Worm (Caenorhabditis elegans) whole organism, L1 larva: ENCODE data around the gene cyp-35A5.

ENCODE experiments used
- C04F5.9 ChIP-seq: sonication (generic microtip); optimal IDR thresholded peaks from 2 replicates; lab custom pipeline; 2016; ENCODE audit warnings: missing genetic modification characterization, missing compliant biosample characterization
- aha-1 ChIP-seq: fragments of 150-350 bp; optimal IDR thresholded peaks from 2 replicates; lab custom pipeline; 2014; ENCODE audit warnings: missing biosample characterization, missing genetic modification characterization
- alr-1 ChIP-seq: fragments of 200-800 bp; sonication (Bioruptor generic); optimal IDR thresholded peaks from 2 replicates; lab custom pipeline; 2018; ENCODE audit warnings: borderline replicate concordance, mild to moderate bottlenecking, missing genetic modification characterization, missing compliant biosample characterization
- aly-2 ChIP-seq: fragments of 150-350 bp; optimal IDR thresholded peaks from 2 replicates; lab custom pipeline; 2014; ENCODE audit warnings: missing biosample characterization, missing genetic modification characterization
- blmp-1 ChIP-seq: fragments of 150-350 bp; optimal IDR thresholded peaks from 2 replicates; lab custom pipeline; 2014; ENCODE audit warnings: missing biosample characterization, missing genetic modification characterization
- ceh-63 ChIP-seq: fragments of 200-800 bp; sonication (Bioruptor generic); optimal IDR thresholded peaks from 2 replicates; lab custom pipeline; 2018; ENCODE audit warnings: mild to moderate bottlenecking, missing genetic modification characterization, missing compliant biosample characterization
- ceh-8 ChIP-seq: fragments of 200-800 bp; sonication (Bioruptor generic); optimal IDR thresholded peaks from 2 replicates; lab custom pipeline; 2018; ENCODE audit warnings: mild to moderate bottlenecking, missing genetic modification characterization, moderate library complexity, missing compliant biosample characterization
- ceh-82 ChIP-seq, 3 experiments: fragments of 150-350 bp in 1 of 3; sonication (generic microtip) in 2 of 3; optimal IDR thresholded peaks; 2 replicates each; lab custom pipeline; 2014 to 2017; ENCODE audit warnings: missing biosample characterization in 3 of 3, missing genetic modification characterization in 3 of 3
- ceh-88 ChIP-seq: fragments of 200-800 bp; sonication (Bioruptor generic); IDR thresholded peaks from 2 replicates; pipeline ENCODE4 v1.3.6; 2022; ENCODE audit warnings: missing genetic modification characterization, missing compliant biosample characterization
- ceh-90 ChIP-seq: sonication (generic microtip); optimal IDR thresholded peaks from 2 replicates; lab custom pipeline; 2016; ENCODE audit warnings: missing genetic modification characterization, missing compliant biosample characterization
- ces-1 ChIP-seq: fragments of 150-350 bp; optimal IDR thresholded peaks from 2 replicates; lab custom pipeline; 2014; ENCODE audit warnings: missing biosample characterization, missing genetic modification reagents, missing genetic modification characterization
- dpl-1 ChIP-seq, 3 experiments: fragments of 150-350 bp in 2 of 3; sonication (generic microtip) in 1 of 3; optimal IDR thresholded peaks; 2 replicates each; lab custom pipeline; 2014 to 2017; ENCODE audit warnings: missing biosample characterization in 3 of 3, missing genetic modification characterization in 3 of 3, missing genetic modification reagents in 3 of 3
- efl-1 ChIP-seq, 4 experiments: fragments of 150-350 bp; optimal IDR thresholded peaks in 3 of 4; peaks in 1 of 4; 1 replicate in 1 of 4; 2 replicates in 3 of 4; lab custom pipeline; 2014; ENCODE audit warnings: missing biosample characterization in 2 of 4, missing genetic modification characterization in 2 of 4, missing genetic modification reagents in 2 of 4
- efl-3 ChIP-seq: fragments of 200-800 bp; sonication (Bioruptor generic); optimal IDR thresholded peaks from 2 replicates; lab custom pipeline; 2018; ENCODE audit warnings: mild to moderate bottlenecking, missing genetic modification characterization, missing compliant biosample characterization
- egl-13 ChIP-seq: sonication (generic microtip); optimal IDR thresholded peaks from 2 replicates; lab custom pipeline; 2016; ENCODE audit warnings: missing genotype, missing genetic modification reagents, missing genetic modification characterization, missing compliant biosample characterization
- elt-3 ChIP-seq, 6 experiments: fragments of 150-350 bp in 1 of 6; sonication (generic microtip); optimal IDR thresholded peaks; 2 replicates each; lab custom pipeline; 2017 to 2018; ENCODE audit warnings: missing biosample characterization in 6 of 6, missing genetic modification characterization in 6 of 6, inconsistent platforms in 1 of 6
- fkh-10 ChIP-seq: sonication (generic microtip); optimal IDR thresholded peaks from 2 replicates; lab custom pipeline; 2017; ENCODE audit warnings: missing biosample characterization, missing genetic modification reagents, missing genetic modification characterization
- fkh-4 ChIP-seq: sonication (generic microtip); optimal IDR thresholded peaks from 2 replicates; lab custom pipeline; 2016; ENCODE audit warnings: missing compliant biosample characterization, missing genetic modification characterization, borderline replicate concordance
- fkh-8 ChIP-seq: sonication (generic microtip); optimal IDR thresholded peaks from 2 replicates; lab custom pipeline; 2016; ENCODE audit warnings: mild to moderate bottlenecking, missing genetic modification characterization, missing compliant biosample characterization
- fos-1 ChIP-seq: fragments of 150-350 bp; optimal IDR thresholded peaks from 2 replicates; lab custom pipeline; 2014; ENCODE audit warnings: missing biosample characterization, missing genetic modification characterization
- grh-1 ChIP-seq: fragments of 200-800 bp; sonication (Bioruptor generic); IDR thresholded peaks from 2 replicates; pipeline ENCODE4 v1.3.6; 2022; ENCODE audit warnings: missing genetic modification reagents, missing genetic modification characterization, missing compliant biosample characterization
- hlh-17 ChIP-seq: fragments of 200-800 bp; sonication (Bioruptor generic); optimal IDR thresholded peaks from 2 replicates; lab custom pipeline; 2018; ENCODE audit warnings: missing genetic modification characterization, mild to moderate bottlenecking, missing compliant biosample characterization, moderate library complexity, borderline replicate concordance
- hlh-4 ChIP-seq: sonication (generic microtip); optimal IDR thresholded peaks from 2 replicates; lab custom pipeline; 2016; ENCODE audit warnings: mild to moderate bottlenecking, missing genetic modification characterization, missing compliant biosample characterization
- irx-1 ChIP-seq: sonication (generic microtip); optimal IDR thresholded peaks from 2 replicates; lab custom pipeline; 2016; ENCODE audit warnings: missing genetic modification characterization, missing compliant biosample characterization
- lin-35 ChIP-seq, 2 experiments: fragments of 150-350 bp; optimal IDR thresholded peaks; 2 replicates each; lab custom pipeline; 2014; ENCODE audit warnings: missing biosample characterization in 2 of 2, missing genetic modification characterization in 2 of 2, missing genetic modification reagents in 2 of 2
- lir-3 ChIP-seq: sonication (generic microtip); optimal IDR thresholded peaks from 2 replicates; lab custom pipeline; 2016; ENCODE audit warnings: mild to moderate bottlenecking, missing genetic modification characterization, moderate library complexity, missing compliant biosample characterization; ENCODE audit not compliant: poor library complexity
- lsy-2 ChIP-seq, 2 experiments: fragments of 150-350 bp; optimal IDR thresholded peaks; 2 replicates each; lab custom pipeline; 2014; ENCODE audit warnings: missing biosample characterization in 2 of 2, missing genetic modification characterization in 2 of 2
- mdl-1 ChIP-seq, 2 experiments: fragments of 150-350 bp; optimal IDR thresholded peaks; 2 replicates each; lab custom pipeline; 2014 to 2017; ENCODE audit warnings: missing biosample characterization in 2 of 2, missing genetic modification characterization in 2 of 2, inconsistent platforms in 1 of 2
- mep-1 ChIP-seq: fragments of 150-350 bp; optimal IDR thresholded peaks from 2 replicates; lab custom pipeline; 2014; ENCODE audit warnings: missing biosample characterization, missing genetic modification characterization
- nhr-12 ChIP-seq: sonication (generic microtip); optimal IDR thresholded peaks from 2 replicates; lab custom pipeline; 2017; ENCODE audit warnings: missing biosample characterization, missing genetic modification characterization
- nhr-20 ChIP-seq: sonication (generic microtip); optimal IDR thresholded peaks from 2 replicates; lab custom pipeline; 2016; ENCODE audit warnings: mild to moderate bottlenecking, missing genetic modification characterization, missing compliant biosample characterization
- nhr-47 ChIP-seq: sonication (generic microtip); optimal IDR thresholded peaks from 2 replicates; lab custom pipeline; 2016; ENCODE audit warnings: mild to moderate bottlenecking, missing genetic modification characterization, moderate library complexity, missing compliant biosample characterization
- nhr-71 ChIP-seq: sonication (generic microtip); optimal IDR thresholded peaks from 2 replicates; lab custom pipeline; 2016; ENCODE audit warnings: mild to moderate bottlenecking, missing genetic modification characterization, moderate library complexity, missing compliant biosample characterization
- nhr-84 ChIP-seq: sonication (generic microtip); optimal IDR thresholded peaks from 2 replicates; lab custom pipeline; 2017; ENCODE audit warnings: missing biosample characterization, missing genetic modification characterization
- nhr-85 ChIP-seq: sonication (generic microtip); peaks from one replicate; lab custom pipeline; 2016; ENCODE audit warnings: missing genetic modification characterization, inconsistent platforms, missing compliant biosample characterization
- pqm-1 ChIP-seq: sonication (generic microtip); optimal IDR thresholded peaks from 3 replicates; lab custom pipeline; 2017; ENCODE audit warnings: missing biosample characterization, missing genetic modification characterization
- skn-1 ChIP-seq: fragments of 150-350 bp; optimal IDR thresholded peaks from 2 replicates; lab custom pipeline; 2014; ENCODE audit warnings: missing biosample characterization, missing genetic modification characterization
- snpc-4 ChIP-seq: fragments of 150-350 bp; optimal IDR thresholded peaks from 2 replicates; lab custom pipeline; 2014; ENCODE audit warnings: missing biosample characterization, missing genetic modification characterization
- snu-23 ChIP-seq: sonication (generic microtip); optimal IDR thresholded peaks from 2 replicates; lab custom pipeline; 2016; ENCODE audit warnings: missing genetic modification characterization, missing compliant biosample characterization
- sox-4 ChIP-seq: sonication (generic microtip); optimal IDR thresholded peaks from 2 replicates; lab custom pipeline; 2016; ENCODE audit warnings: missing genetic modification characterization, missing compliant biosample characterization
- sptf-1 ChIP-seq: fragments of 150-350 bp; optimal IDR thresholded peaks from 2 replicates; lab custom pipeline; 2014; ENCODE audit warnings: missing biosample characterization, missing genetic modification characterization
- swsn-7 ChIP-seq: sonication (generic microtip); optimal IDR thresholded peaks from 2 replicates; lab custom pipeline; 2016; ENCODE audit warnings: missing genetic modification characterization, missing compliant biosample characterization
- tlp-1 ChIP-seq: fragments of 150-350 bp; optimal IDR thresholded peaks from 2 replicates; lab custom pipeline; 2014; ENCODE audit warnings: missing biosample characterization, missing genetic modification characterization
- unc-130 ChIP-seq: fragments of 150-350 bp; optimal IDR thresholded peaks from 2 replicates; lab custom pipeline; 2017; ENCODE audit warnings: missing biosample characterization, missing genetic modification characterization, inconsistent platforms
- zag-1 ChIP-seq: fragments of 150-350 bp; optimal IDR thresholded peaks from 2 replicates; lab custom pipeline; 2014; ENCODE audit warnings: missing biosample characterization, missing genetic modification characterization
- ztf-4 ChIP-seq: fragments of 150-350 bp; optimal IDR thresholded peaks from 2 replicates; lab custom pipeline; 2014; ENCODE audit warnings: missing biosample characterization, missing genetic modification characterization

Gene cyp-35A5

ce11 chrV:3905841-3906240 is 30.3 kb upstream of the cyp-35A5 start, which contains the start of gene nhr-156 (continued):
- TF ChIP-seq lir-3 (tag; lab: Kevin White, UChicago) (no peak), nhr-84 (tag; lab: Kevin White, UChicago) (no peak), hlh-4 (tag; lab: Kevin White, UChicago) (no peak), elt-3 (tag; optimal IDR thresholded peaks at IDR 0.05; lab: Kevin White, UChicago) (no peak), nhr-12 (tag; lab: Kevin White, UChicago) (no peak), ces-1 (GFP tag; lab: Kevin White, UChicago) (no peak), swsn-7 (tag; lab: Kevin White, UChicago) (no peak), ceh-8 (GFP tag; lab: Kevin White, UChicago) (no peak), fkh-4 (tag; lab: Kevin White, UChicago) (no peak), dpl-1 (GFP tag; optimal IDR thresholded peaks at IDR 0.05; lab: Kevin White, UChicago) (peak in 1 of 3 experiments; percentile 9), hlh-17 (GFP tag; lab: Kevin White, UChicago) (no peak), mdl-1 (tag; optimal IDR thresholded peaks at IDR 0.05; lab: Kevin White, UChicago) (no peak), fkh-10 (GFP tag; lab: Kevin White, UChicago) (no peak), C04F5.9 (tag; lab: Kevin White, UChicago) (no peak), blmp-1 (tag; lab: Kevin White, UChicago) (peak; percentile 78), sox-4 (no peak), alr-1 (tag; lab: Kevin White, UChicago) (no peak), aha-1 (tag; lab: Kevin White, UChicago) (no peak), nhr-85 (tag; lab: Kevin White, UChicago) (peak; percentile 64), lin-35 (GFP tag; optimal IDR thresholded peaks at IDR 0.05; lab: Kevin White, UChicago) (peak in 1 of 2 experiments; percentile 13)

ce11 chrV:3912472-3912871 is 23.7 kb upstream of the cyp-35A5 start, which contains the start of gene srx-68:
Gene srx-68 (plus strand): TSS chrV:3912772.
- TF ChIP-seq fkh-4 (tag; lab: Kevin White, UChicago) (no peak), fkh-8 (tag; lab: Kevin White, UChicago) (no peak), mep-1 (tag; lab: Kevin White, UChicago) (no peak), pqm-1 (no peak), efl-3 (GFP tag; lab: Kevin White, UChicago) (no peak), unc-130 (no peak), egl-13 (no peak), nhr-71 (tag; lab: Kevin White, UChicago) (no peak), sox-4 (no peak), elt-3 (tag; optimal IDR thresholded peaks at IDR 0.05; lab: Kevin White, UChicago) (no peak), snpc-4 (no peak), snu-23 (GFP tag; lab: Kevin White, UChicago) (no peak), efl-1 (optimal IDR thresholded peaks at IDR 0.05; lab: Kevin White, UChicago) (no peak), efl-1 (GFP tag; optimal IDR thresholded peaks at IDR 0.05 in 1 of 2; lab: Kevin White, UChicago) (no peak), lsy-2 (tag; optimal IDR thresholded peaks at IDR 0.05; lab: Kevin White, UChicago) (no peak), nhr-47 (tag; lab: Kevin White, UChicago) (no peak), fos-1 (tag; lab: Kevin White, UChicago) (no peak), nhr-20 (no peak), ceh-63 (GFP tag; lab: Kevin White, UChicago) (no peak), zag-1 (no peak), aly-2 (tag; lab: Kevin White, UChicago) (no peak)

- TF ChIP-seq irx-1 (tag; lab: Kevin White, UChicago) (no peak), ceh-82 (tag; optimal IDR thresholded peaks at IDR 0.05; lab: Kevin White, UChicago) (no peak), grh-1 (no peak), tlp-1 (tag; lab: Kevin White, UChicago) (no peak), ceh-90 (tag; lab: Kevin White, UChicago) (no peak), aly-2 (tag; lab: Kevin White, UChicago) (no peak), sptf-1 (tag; lab: Kevin White, UChicago) (no peak), aha-1 (tag; lab: Kevin White, UChicago) (no peak), egl-13 (no peak), skn-1 (tag; lab: Kevin White, UChicago) (no peak), ceh-88 (GFP tag; lab: Robert Waterston, UW) (no peak), ztf-4 (no peak), fkh-10 (GFP tag; lab: Kevin White, UChicago) (no peak), lir-3 (tag; lab: Kevin White, UChicago) (no peak)
Measured at ce11 chrV:3913131-3913530, 23.0 kb upstream of the cyp-35A5 start.
